Worm (Caenorhabditis elegans): ENCODE results near the gene T05H4.11.
A peak's percentile ranks its signal among the peaks of the same experiment; 100 is the strongest.

Gene T05H4.11

DNA sequence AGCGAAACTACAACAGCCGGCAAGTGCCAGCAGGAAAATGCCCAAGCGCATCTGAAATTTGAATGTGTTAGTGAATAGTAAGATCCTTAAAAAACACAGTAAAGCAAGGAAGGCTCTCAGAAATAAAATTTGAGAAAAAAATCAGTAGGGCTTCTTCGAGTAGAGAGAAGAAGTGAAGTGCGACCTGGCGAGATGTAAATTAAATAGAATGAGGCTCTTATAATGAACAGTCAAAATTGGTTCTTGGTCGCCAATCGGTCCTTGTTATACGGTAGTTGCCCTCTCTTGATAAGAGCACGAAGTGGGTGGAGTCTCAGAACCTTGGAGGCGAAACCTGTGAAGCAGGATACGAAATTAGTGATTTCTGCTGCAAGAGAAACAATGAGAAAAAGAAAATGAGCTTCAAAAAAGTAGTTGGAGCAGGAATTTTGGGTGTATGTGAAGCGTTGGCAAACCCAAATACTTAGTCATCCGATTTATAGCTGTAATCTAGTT, 17.3 kb downstream of the T05H4.11 start, which contains the start of gene bcf-1:
Gene bcf-1 (minus strand): TSS at position 51 of the 495 bp plus-strand sequence.
- TF ChIP-seq nhr-10 (tag; optimal IDR thresholded peaks at IDR 0.05) (no peak), mdt-29 (GFP tag; IDR thresholded peaks at IDR 0.05) (no peak), nhr-237 (tag; optimal IDR thresholded peaks at IDR 0.05) (no peak), egl-27 (tag; optimal IDR thresholded peaks at IDR 0.05) (no peak), sdz-12 (GFP tag; optimal IDR thresholded peaks at IDR 0.05) (no peak), pqm-1 (tag; optimal IDR thresholded peaks at IDR 0.05) (peak; percentile 79), nhr-28 (tag; optimal IDR thresholded peaks at IDR 0.05) (peak; percentile 29), egl-43 (GFP tag; IDR thresholded peaks at IDR 0.05) (no peak), nhr-41 (GFP tag; IDR thresholded peaks at IDR 0.05) (no peak), zfp-2 (tag; optimal IDR thresholded peaks at IDR 0.05) (no peak), daf-12 (tag; optimal IDR thresholded peaks at IDR 0.05) (no peak), Y5F2A.4 (GFP tag; optimal IDR thresholded peaks at IDR 0.05) (no peak), lir-3 (tag; optimal IDR thresholded peaks at IDR 0.05) (no peak), F37D6.2 (tag; optimal IDR thresholded peaks at IDR 0.05) (no peak), saeg-2 (GFP tag; IDR thresholded peaks at IDR 0.05) (no peak), zag-1 (tag; optimal IDR thresholded peaks at IDR 0.05) (no peak), madf-9 (GFP tag; conservative IDR thresholded peaks at IDR 0.05) (no peak), attf-4 (tag; optimal IDR thresholded peaks at IDR 0.05) (no peak), dmd-6 (GFP tag; IDR thresholded peaks at IDR 0.05) (peak; percentile 63), spr-3 (GFP tag; optimal IDR thresholded peaks at IDR 0.05) (no peak), dve-1 (tag; optimal IDR thresholded peaks at IDR 0.05; ENCODE audit: insufficient read depth) (no peak), lin-39 (tag; optimal IDR thresholded peaks at IDR 0.05) (no peak), mep-1 (tag; optimal IDR thresholded peaks at IDR 0.05) (no peak), hlh-11 (tag; optimal IDR thresholded peaks at IDR 0.05) (peak; percentile 33), snpc-4 (tag; optimal IDR thresholded peaks at IDR 0.05) (no peak), nhr-102 (tag; optimal IDR thresholded peaks at IDR 0.05) (no peak), zfp-3 (GFP tag; conservative IDR thresholded peaks at IDR 0.05) (no peak), dmd-9 (GFP tag; IDR thresholded peaks at IDR 0.05) (no peak), ZK337.2 (GFP tag; IDR thresholded peaks at IDR 0.05) (no peak), lsy-2 (tag; optimal IDR thresholded peaks at IDR 0.05) (no peak), nhr-6 (tag; optimal IDR thresholded peaks at IDR 0.05) (no peak), duxl-1 (tag; optimal IDR thresholded peaks at IDR 0.05; ENCODE audit: poor library complexity) (no peak), php-3 (GFP tag; IDR thresholded peaks at IDR 0.05) (0 out of 2 replicates have a peak, but pooled peaks have one; percentile 52), ztf-7 (tag; optimal IDR thresholded peaks at IDR 0.05) (no peak), tag-97 (GFP tag; IDR thresholded peaks at IDR 0.05) (no peak), daf-8 (GFP tag; IDR thresholded peaks at IDR 0.05) (no peak), ctbp-1 (GFP tag; IDR thresholded peaks at IDR 0.05) (no peak)

ce11 chrV:6407587-6407986, 18.5 kb downstream of the T05H4.11 start:
- TF ChIP-seq skn-1 (tag; optimal IDR thresholded peaks at IDR 0.05) = no peak
- no peak for TF ChIP-seq pha-4 (GFP tag; IDR thresholded peaks at IDR 0.05)
- TF ChIP-seq pha-4 (tag; optimal IDR thresholded peaks at IDR 0.05) = no peak
- TF ChIP-seq zfp-2 (tag; optimal IDR thresholded peaks at IDR 0.05) = no peak
- no peak for TF ChIP-seq daf-16 (GFP tag; optimal IDR thresholded peaks at IDR 0.05)
- TF ChIP-seq daf-16 (tag; optimal IDR thresholded peaks at IDR 0.05) = peak; percentile 87
- no peak for TF ChIP-seq madf-9 (GFP tag; conservative IDR thresholded peaks at IDR 0.05)
- TF ChIP-seq ctbp-1 (GFP tag; IDR thresholded peaks at IDR 0.05) = no peak
- TF ChIP-seq nhr-41 (GFP tag; IDR thresholded peaks at IDR 0.05) = no peak
- TF ChIP-seq nhr-6 (tag; optimal IDR thresholded peaks at IDR 0.05) = no peak
- TF ChIP-seq nhr-28 (tag; optimal IDR thresholded peaks at IDR 0.05) = peak; percentile 84
- peak; percentile 34 for TF ChIP-seq dmd-6 (GFP tag; IDR thresholded peaks at IDR 0.05)
- peak; percentile 93 for TF ChIP-seq php-3 (GFP tag; IDR thresholded peaks at IDR 0.05)
- peak; percentile 34 for TF ChIP-seq pqm-1 (tag; optimal IDR thresholded peaks at IDR 0.05)
- TF ChIP-seq dve-1 (tag; optimal IDR thresholded peaks at IDR 0.05; ENCODE audit: insufficient read depth) = peak; percentile 73
- TF ChIP-seq mes-2 (tag; optimal IDR thresholded peaks at IDR 0.05; ENCODE audit: poor library complexity, severe bottlenecking) = peak; percentile 43
- no peak for TF ChIP-seq aha-1 (tag)
- TF ChIP-seq hif-1 (tag; optimal IDR thresholded peaks at IDR 0.05) = no peak
- no peak for TF ChIP-seq gei-8 (GFP tag; optimal IDR thresholded peaks at IDR 0.05)
- no peak for TF ChIP-seq nhr-76 (tag; optimal IDR thresholded peaks at IDR 0.05)
- TF ChIP-seq nhr-102 (tag; optimal IDR thresholded peaks at IDR 0.05) = peak; percentile 5
- no peak for TF ChIP-seq set-16 (GFP tag; IDR thresholded peaks at IDR 0.05)
- no peak for TF ChIP-seq nhr-111 (GFP tag; optimal IDR thresholded peaks at IDR 0.05)
- no peak for TF ChIP-seq ZK546.5 (tag; optimal IDR thresholded peaks at IDR 0.05)
- TF ChIP-seq mep-1 (tag; optimal IDR thresholded peaks at IDR 0.05) = no peak
- TF ChIP-seq hlh-11 (tag; optimal IDR thresholded peaks at IDR 0.05) = peak; percentile 63
- TF ChIP-seq aly-2 (tag; optimal IDR thresholded peaks at IDR 0.05) = no peak

Data from whole organism, L4 larva.